Worm (Caenorhabditis elegans) whole organism, L4 larva: ENCODE data around the gene ZK1193.2.

ENCODE experiments used
- D1046.2 ChIP-seq: fragments of 200-800 bp; sonication (Bioruptor generic); IDR thresholded peaks from 2 replicates; pipeline ENCODE4 v1.3.6; 2022; ENCODE audit warnings: missing genetic modification characterization, missing compliant biosample characterization
- F10B5.3 ChIP-seq: sonication (generic microtip); optimal IDR thresholded peaks from 2 replicates; lab custom pipeline; 2016; ENCODE audit warnings: mild to moderate bottlenecking, missing genetic modification characterization, missing compliant biosample characterization
- F26F4.8 ChIP-seq: fragments of 200-800 bp; sonication (Bioruptor generic); conservative IDR thresholded peaks from 2 replicates; pipeline ENCODE4 v1.3.6; 2022; ENCODE audit warnings: missing genetic modification characterization, missing compliant biosample characterization
- F49E8.2 ChIP-seq: sonication (generic microtip); optimal IDR thresholded peaks from 2 replicates; lab custom pipeline; 2016; ENCODE audit warnings: missing compliant biosample characterization, mild to moderate bottlenecking, missing genetic modification characterization, borderline replicate concordance
- R02D3.7 ChIP-seq: fragments of 150-350 bp; sonication (generic microtip); optimal IDR thresholded peaks from 3 replicates; lab custom pipeline; 2014; ENCODE audit warnings: missing biosample characterization, missing genetic modification characterization
- T20F7.1 ChIP-seq: fragments of 200-800 bp; sonication (Bioruptor generic); optimal IDR thresholded peaks from 2 replicates; lab custom pipeline; 2018; ENCODE audit warnings: mild to moderate bottlenecking, missing genetic modification characterization, missing compliant biosample characterization
- Y105C5A.15 ChIP-seq: fragments of 200-800 bp; sonication (Bioruptor generic); IDR thresholded peaks from 2 replicates; pipeline ENCODE4 v1.3.6; 2022; ENCODE audit warnings: missing genetic modification characterization, missing compliant biosample characterization
- ZK546.5 ChIP-seq, 2 experiments: sonication (generic microtip); optimal IDR thresholded peaks; 2 replicates each; lab custom pipeline; 2017; ENCODE audit warnings: missing biosample characterization in 2 of 2, missing genetic modification characterization in 2 of 2
- attf-4 ChIP-seq: sonication (generic microtip); optimal IDR thresholded peaks from 3 replicates; lab custom pipeline; 2017; ENCODE audit warnings: missing biosample characterization, missing genetic modification characterization
- ceh-20 ChIP-seq: fragments of 200-800 bp; sonication (Bioruptor generic); IDR thresholded peaks from 2 replicates; pipeline ENCODE4 v1.3.6; 2022; ENCODE audit warnings: missing genetic modification reagents, missing genetic modification characterization, missing compliant biosample characterization
- ceh-32 ChIP-seq: sonication (generic microtip); optimal IDR thresholded peaks from 2 replicates; lab custom pipeline; 2016; ENCODE audit warnings: mild to moderate bottlenecking, missing genetic modification characterization, missing compliant biosample characterization; ENCODE audit not compliant: poor library complexity
- ceh-44 ChIP-seq: fragments of 200-800 bp; sonication (Bioruptor generic); IDR thresholded peaks from 2 replicates; pipeline ENCODE4 v1.3.6; 2022; ENCODE audit warnings: missing genetic modification reagents, missing genetic modification characterization, missing compliant biosample characterization
- ceh-62 ChIP-seq: sonication (generic microtip); optimal IDR thresholded peaks from 2 replicates; lab custom pipeline; 2017; ENCODE audit warnings: missing biosample characterization, missing genetic modification characterization
- daf-12 ChIP-seq: fragments of 150-350 bp; optimal IDR thresholded peaks from 2 replicates; lab custom pipeline; 2014; ENCODE audit warnings: missing biosample characterization, missing genetic modification reagents, missing genetic modification characterization
- daf-16 ChIP-seq, 3 experiments: sonication (generic microtip); optimal IDR thresholded peaks; 2 replicates each; lab custom pipeline; 2016 to 2017; ENCODE audit warnings: missing genetic modification characterization in 3 of 3, missing genetic modification reagents in 3 of 3, mild to moderate bottlenecking in 2 of 3, missing compliant biosample characterization in 2 of 3, missing biosample characterization in 1 of 3, moderate library complexity in 1 of 3
- daf-19 ChIP-seq: fragments of 200-800 bp; sonication (Bioruptor generic); conservative IDR thresholded peaks from 2 replicates; pipeline ENCODE4 v1.3.6; 2022; ENCODE audit warnings: missing genetic modification characterization, missing compliant biosample characterization
- daf-8 ChIP-seq: fragments of 200-800 bp; sonication (Bioruptor generic); IDR thresholded peaks from 2 replicates; pipeline ENCODE4 v1.3.6; 2022; ENCODE audit warnings: missing genetic modification characterization, missing compliant biosample characterization
- dmd-8 ChIP-seq: fragments of 200-800 bp; sonication (Bioruptor generic); IDR thresholded peaks from 2 replicates; pipeline ENCODE4 v1.3.6; 2022; ENCODE audit warnings: missing genetic modification characterization, missing compliant biosample characterization
- dmd-9 ChIP-seq: fragments of 200-800 bp; sonication (Bioruptor generic); IDR thresholded peaks from 2 replicates; pipeline ENCODE4 v1.3.6; 2022; ENCODE audit warnings: missing genetic modification reagents, missing genetic modification characterization, missing compliant biosample characterization
- duxl-1 ChIP-seq: sonication (generic microtip); optimal IDR thresholded peaks from 2 replicates; lab custom pipeline; 2016; ENCODE audit warnings: mild to moderate bottlenecking, missing genetic modification characterization, moderate library complexity, missing compliant biosample characterization; ENCODE audit not compliant: poor library complexity
- fkh-10 ChIP-seq: fragments of 150-350 bp; optimal IDR thresholded peaks from 2 replicates; lab custom pipeline; 2014; ENCODE audit warnings: missing biosample characterization, missing genetic modification reagents, missing genetic modification characterization
- fos-1 ChIP-seq: fragments of 150-350 bp; optimal IDR thresholded peaks from 2 replicates; lab custom pipeline; 2014; ENCODE audit warnings: missing biosample characterization, missing genetic modification characterization
- gei-8 ChIP-seq: fragments of 200-800 bp; sonication (Bioruptor generic); optimal IDR thresholded peaks from 2 replicates; lab custom pipeline; 2018; ENCODE audit warnings: mild to moderate bottlenecking, missing genetic modification characterization, missing compliant biosample characterization
- hlh-11 ChIP-seq: fragments of 200-800 bp; sonication (Bioruptor generic); optimal IDR thresholded peaks from 2 replicates; lab custom pipeline; 2018; ENCODE audit warnings: mild to moderate bottlenecking, missing genetic modification characterization, missing compliant biosample characterization
- jun-1 ChIP-seq: fragments of 150-350 bp; optimal IDR thresholded peaks from 2 replicates; lab custom pipeline; 2014; ENCODE audit warnings: missing biosample characterization, missing genetic modification reagents, missing genetic modification characterization
- lim-7 ChIP-seq: fragments of 200-800 bp; sonication (Bioruptor generic); IDR thresholded peaks from 2 replicates; pipeline ENCODE4 v1.3.6; 2022; ENCODE audit warnings: missing genetic modification characterization, missing compliant biosample characterization
- lin-39 ChIP-seq: fragments of 150-350 bp; optimal IDR thresholded peaks from 2 replicates; lab custom pipeline; 2014; ENCODE audit warnings: missing biosample characterization, missing genetic modification reagents, missing genetic modification characterization
- lir-3 ChIP-seq: sonication (generic microtip); optimal IDR thresholded peaks from 2 replicates; lab custom pipeline; 2016; ENCODE audit warnings: mild to moderate bottlenecking, missing genetic modification characterization, missing compliant biosample characterization
- lsy-2 ChIP-seq, 2 experiments: fragments of 150-350 bp in 1 of 2; sonication (generic microtip) in 1 of 2; optimal IDR thresholded peaks; 2 replicates each; lab custom pipeline; 2014 to 2017; ENCODE audit warnings: missing biosample characterization in 2 of 2, missing genetic modification characterization in 2 of 2
- madf-5 ChIP-seq, 2 experiments: fragments of 200-800 bp; sonication (Bioruptor generic); IDR thresholded peaks; 2 replicates each; pipeline ENCODE4 v1.3.6; 2022; ENCODE audit warnings: missing compliant biosample characterization in 2 of 2, missing genetic modification characterization in 2 of 2
- mdt-29 ChIP-seq: fragments of 200-800 bp; sonication (Bioruptor generic); IDR thresholded peaks from 2 replicates; pipeline ENCODE4 v1.3.6; 2022; ENCODE audit warnings: missing genetic modification reagents, missing genetic modification characterization, missing compliant biosample characterization
- mes-2 ChIP-seq: sonication (generic microtip); optimal IDR thresholded peaks from 2 replicates; lab custom pipeline; 2016; ENCODE audit warnings: missing genotype, mild to moderate bottlenecking, missing genetic modification characterization, missing compliant biosample characterization; ENCODE audit not compliant: poor library complexity, severe bottlenecking
- nhr-10 ChIP-seq: fragments of 150-350 bp; optimal IDR thresholded peaks from 2 replicates; lab custom pipeline; 2014; ENCODE audit warnings: missing biosample characterization, missing genetic modification characterization
- nhr-102 ChIP-seq: sonication (generic microtip); optimal IDR thresholded peaks from 2 replicates; lab custom pipeline; 2016; ENCODE audit warnings: mild to moderate bottlenecking, missing genetic modification characterization, moderate library complexity, missing compliant biosample characterization
- nhr-25 ChIP-seq: sonication (generic microtip); optimal IDR thresholded peaks from 2 replicates; lab custom pipeline; 2017; ENCODE audit warnings: missing genetic modification characterization, mild to moderate bottlenecking, missing compliant biosample characterization, antibody characterized with exemption, moderate library complexity, borderline replicate concordance; ENCODE audit not compliant: insufficient read depth
- nhr-28 ChIP-seq: fragments of 150-350 bp; optimal IDR thresholded peaks from 2 replicates; lab custom pipeline; 2014; ENCODE audit warnings: missing biosample characterization, missing genetic modification characterization
- nhr-41 ChIP-seq: fragments of 200-800 bp; sonication (Bioruptor generic); IDR thresholded peaks from 2 replicates; pipeline ENCODE4 v1.3.6; 2022; ENCODE audit warnings: missing genetic modification reagents, missing genetic modification characterization, missing compliant biosample characterization
- pha-4 ChIP-seq, 2 experiments: fragments of 150-350 bp in 1 of 2; fragments of 200-800 bp in 1 of 2; sonication (Bioruptor generic) in 1 of 2; IDR thresholded peaks in 1 of 2; optimal IDR thresholded peaks in 1 of 2; 2 replicates each; pipeline versions ENCODE4 v1.3.6 to Lab custom; 2014 to 2022; ENCODE audit warnings: missing genetic modification characterization in 2 of 2, missing genetic modification reagents in 2 of 2, missing biosample characterization in 1 of 2, missing compliant biosample characterization in 1 of 2
- php-3 ChIP-seq: fragments of 200-800 bp; sonication (Bioruptor generic); IDR thresholded peaks from 2 replicates; pipeline ENCODE4 v1.3.6; 2022; ENCODE audit warnings: missing genetic modification reagents, missing genetic modification characterization, missing compliant biosample characterization
- pqm-1 ChIP-seq: sonication (generic microtip); optimal IDR thresholded peaks from 2 replicates; lab custom pipeline; 2017; ENCODE audit warnings: missing biosample characterization, missing genetic modification characterization
- saeg-2 ChIP-seq: fragments of 200-800 bp; sonication (Bioruptor generic); IDR thresholded peaks from 2 replicates; pipeline ENCODE4 v1.3.6; 2022; ENCODE audit warnings: missing genetic modification reagents, missing genetic modification characterization, missing compliant biosample characterization
- sdz-12 ChIP-seq: fragments of 200-800 bp; sonication (Bioruptor generic); optimal IDR thresholded peaks from 2 replicates; lab custom pipeline; 2018; ENCODE audit warnings: mild to moderate bottlenecking, missing genetic modification characterization, missing compliant biosample characterization
- snpc-1.2 ChIP-seq: fragments of 200-800 bp; sonication (Bioruptor generic); IDR thresholded peaks from 2 replicates; pipeline ENCODE4 v1.3.6; 2022; ENCODE audit warnings: missing genetic modification reagents, missing genetic modification characterization, missing compliant biosample characterization
- spr-3 ChIP-seq: fragments of 200-800 bp; sonication (Bioruptor generic); optimal IDR thresholded peaks from 2 replicates; lab custom pipeline; 2018; ENCODE audit warnings: mild to moderate bottlenecking, missing genetic modification characterization, missing compliant biosample characterization
- tag-97 ChIP-seq: fragments of 200-800 bp; sonication (Bioruptor generic); IDR thresholded peaks from 2 replicates; pipeline ENCODE4 v1.3.6; 2022; ENCODE audit warnings: missing genetic modification characterization, missing compliant biosample characterization
- tra-1 ChIP-seq: fragments of 200-800 bp; sonication (Bioruptor generic); IDR thresholded peaks from 2 replicates; pipeline ENCODE4 v1.3.6; 2022; ENCODE audit warnings: missing genetic modification reagents, missing genetic modification characterization, missing compliant biosample characterization
- unc-62 ChIP-seq, 3 experiments: fragments of 150-350 bp in 1 of 3; sonication (generic microtip); optimal IDR thresholded peaks in 2 of 3; peaks in 1 of 3; 1 replicate in 1 of 3; 2 replicates in 2 of 3; lab custom pipeline; 2014 to 2017; ENCODE audit warnings: missing biosample characterization in 3 of 3, missing genetic modification characterization in 3 of 3, missing genetic modification reagents in 3 of 3, missing genotype in 1 of 3
- zip-2 ChIP-seq: fragments of 150-350 bp; optimal IDR thresholded peaks from 2 replicates; lab custom pipeline; 2014; ENCODE audit warnings: missing biosample characterization, missing genetic modification characterization
- ztf-11 ChIP-seq: fragments of 150-350 bp; optimal IDR thresholded peaks from 2 replicates; lab custom pipeline; 2014; ENCODE audit warnings: missing biosample characterization, missing genetic modification characterization

The ZK1193.2 gene

ce11 chrX:440420-440819 is 15.0 kb upstream of the ZK1193.2 start (continued):
- TF ChIP-seq ZK546.5 (tag; optimal IDR thresholded peaks at IDR 0.05; lab: Kevin White, UChicago) (no peak), sdz-12 (GFP tag; lab: Kevin White, UChicago) (no peak), nhr-25 (tag; lab: Kevin White, UChicago) (no peak), snpc-1.2 (GFP tag; lab: Robert Waterston, UW) (no peak), Y105C5A.15 (GFP tag; lab: Robert Waterston, UW) (no peak), ceh-20 (GFP tag; lab: Robert Waterston, UW) (no peak), php-3 (GFP tag; lab: Robert Waterston, UW) (peak; percentile 59; the same call in 1 of the 2 replicates), daf-19 (GFP tag; lab: Robert Waterston, UW) (no peak), fkh-10 (GFP tag; lab: Kevin White, UChicago) (no peak), zip-2 (no peak), nhr-41 (no peak), fos-1 (tag; lab: Kevin White, UChicago) (no peak), daf-12 (tag; lab: Kevin White, UChicago) (no peak), dmd-8 (GFP tag; lab: Robert Waterston, UW) (no peak), dmd-9 (GFP tag; lab: Robert Waterston, UW) (no peak), mdt-29 (GFP tag; lab: Robert Waterston, UW) (no peak; the same call in 1 of the 2 replicates), attf-4 (tag; lab: Kevin White, UChicago) (no peak), nhr-10 (peak; percentile 76), daf-16 (GFP tag; optimal IDR thresholded peaks at IDR 0.05; lab: Kevin White, UChicago) (peak in 1 of 2 experiments; percentile 90), daf-16 (tag; optimal IDR thresholded peaks at IDR 0.05; lab: Kevin White, UChicago) (peak; percentile 99), daf-8 (GFP tag; lab: Robert Waterston, UW) (no peak), R02D3.7 (no peak), pqm-1 (tag; lab: Kevin White, UChicago) (peak; percentile 75), spr-3 (GFP tag; lab: Kevin White, UChicago) (no peak), pha-4 (GFP tag; IDR thresholded peaks at IDR 0.05; lab: Robert Waterston, UW) (no peak), pha-4 (tag; optimal IDR thresholded peaks at IDR 0.05; lab: Kevin White, UChicago) (peak; percentile 48), F49E8.2 (tag; lab: Kevin White, UChicago) (no peak), unc-62 (GFP tag; optimal IDR thresholded peaks at IDR 0.05 in 1 of 2; lab: Kevin White, UChicago) (peak in 1 of 2 experiments; percentile 92), unc-62 (tag; optimal IDR thresholded peaks at IDR 0.05; lab: Kevin White, UChicago) (no peak), jun-1 (tag; lab: Kevin White, UChicago) (no peak), F10B5.3 (no peak), hlh-11 (tag; lab: Kevin White, UChicago) (peak; percentile 91), T20F7.1 (GFP tag; lab: Kevin White, UChicago) (no peak), gei-8 (GFP tag; lab: Kevin White, UChicago) (no peak), ceh-44 (no peak), lim-7 (GFP tag; lab: Robert Waterston, UW) (no peak), ztf-11 (tag; lab: Kevin White, UChicago) (no peak), lin-39 (tag; lab: Kevin White, UChicago) (no peak), nhr-102 (tag; lab: Kevin White, UChicago) (peak; percentile 77), saeg-2 (0 out of 2 replicates have a peak, but pooled peaks have one; percentile 24), tag-97 (no peak), ceh-62 (tag; lab: Kevin White, UChicago) (no peak), duxl-1 (no peak), D1046.2 (GFP tag; lab: Robert Waterston, UW) (no peak), lsy-2 (tag; optimal IDR thresholded peaks at IDR 0.05; lab: Kevin White, UChicago) (peak in 1 of 2 experiments; percentile 29), lir-3 (no peak), tra-1 (GFP tag; lab: Robert Waterston, UW) (no peak), F26F4.8 (GFP tag; lab: Robert Waterston, UW) (no peak), madf-5 (GFP tag; IDR thresholded peaks at IDR 0.05; lab: Robert Waterston, UW) (no peak), mes-2 (tag; lab: Kevin White, UChicago) (peak; percentile 17), nhr-28 (tag; lab: Kevin White, UChicago) (peak; percentile 79), ceh-32 (tag; lab: Kevin White, UChicago) (no peak)
